Worm (Caenorhabditis elegans) whole organism, young adult: ENCODE results near the gene clp-7.

Source experiments
- F49E8.2 ChIP-seq: sonication (generic microtip); optimal IDR thresholded peaks from 3 replicates; lab custom pipeline; 2017; ENCODE audit warnings: missing genetic modification characterization, mild to moderate bottlenecking, missing compliant biosample characterization, antibody characterized with exemption, moderate library complexity; ENCODE audit not compliant: insufficient read depth
- F57A8.1 ChIP-seq: fragments of 200-800 bp; sonication (Bioruptor generic); optimal IDR thresholded peaks from 2 replicates; lab custom pipeline; 2018; ENCODE audit warnings: mild to moderate bottlenecking, missing genetic modification characterization, moderate library complexity, missing compliant biosample characterization
- T07F8.4 ChIP-seq: sonication (generic microtip); optimal IDR thresholded peaks from 2 replicates; lab custom pipeline; 2016; ENCODE audit warnings: mild to moderate bottlenecking, missing genetic modification characterization, moderate library complexity, missing compliant biosample characterization
- aptf-2 ChIP-seq: fragments of 200-800 bp; sonication (Bioruptor generic); conservative IDR thresholded peaks from 2 replicates; pipeline ENCODE4 v1.3.6; 2022; ENCODE audit warnings: missing genetic modification reagents, missing genetic modification characterization, missing compliant biosample characterization
- atf-7 ChIP-seq: sonication (generic microtip); optimal IDR thresholded peaks from 2 replicates; lab custom pipeline; 2017; ENCODE audit warnings: mild to moderate bottlenecking, missing genetic modification characterization, missing compliant biosample characterization
- chd-7 ChIP-seq: sonication (generic microtip); optimal IDR thresholded peaks from 2 replicates; lab custom pipeline; 2016; ENCODE audit warnings: mild to moderate bottlenecking, missing genetic modification characterization, moderate library complexity, missing compliant biosample characterization
- ekl-4 ChIP-seq: fragments of 200-800 bp; sonication (Bioruptor generic); IDR thresholded peaks from 2 replicates; pipeline ENCODE4 v1.3.6; 2022; ENCODE audit warnings: missing genetic modification reagents, missing genetic modification characterization, missing compliant biosample characterization
- hmg-1.2 ChIP-seq: fragments of 200-800 bp; sonication (Bioruptor generic); IDR thresholded peaks from 2 replicates; pipeline ENCODE4 v1.3.6; 2022; ENCODE audit warnings: missing genetic modification reagents, missing genetic modification characterization, missing compliant biosample characterization
- lin-40 ChIP-seq: sonication (generic microtip); optimal IDR thresholded peaks from 2 replicates; lab custom pipeline; 2016; ENCODE audit warnings: missing genetic modification characterization, mild to moderate bottlenecking, missing compliant biosample characterization, missing genotype, missing genetic modification reagents
- nhr-179 ChIP-seq: sonication (generic microtip); optimal IDR thresholded peaks from 2 replicates; lab custom pipeline; 2016; ENCODE audit warnings: mild to moderate bottlenecking, missing genetic modification characterization, missing compliant biosample characterization
- zim-3 ChIP-seq: sonication (generic microtip); optimal IDR thresholded peaks from 2 replicates; lab custom pipeline; 2017; ENCODE audit warnings: mild to moderate bottlenecking, missing genetic modification characterization, moderate library complexity, missing compliant biosample characterization

DNA sequence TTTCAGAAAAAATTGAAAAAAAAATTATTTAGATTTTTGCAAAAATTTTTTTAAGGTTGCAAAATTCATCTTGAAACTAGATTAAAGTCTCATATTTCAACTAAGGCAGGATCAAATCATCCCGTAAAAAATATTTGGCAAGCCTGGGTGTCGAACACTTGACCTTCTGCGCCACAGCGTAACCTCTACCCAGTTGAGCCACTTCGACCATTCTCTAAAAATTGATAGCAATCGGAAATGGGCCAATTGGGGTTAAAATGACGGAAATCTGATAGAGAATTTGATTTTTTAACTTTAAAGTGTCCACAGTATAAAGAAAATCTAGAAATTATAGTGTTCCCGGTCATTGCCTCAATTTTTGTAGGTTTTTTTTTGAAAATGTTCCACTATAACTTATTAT, 55.7 kb downstream of the clp-7 start:
- TF ChIP-seq hmg-1.2 (GFP tag; lab: Robert Waterston, UW) (no peak), T07F8.4 (tag; lab: Kevin White, UChicago) (no peak), lin-40 (tag; lab: Kevin White, UChicago) (no peak), ekl-4 (GFP tag; lab: Robert Waterston, UW) (no peak), atf-7 (tag; lab: Kevin White, UChicago) (no peak), zim-3 (no peak), chd-7 (tag; lab: Kevin White, UChicago) (no peak), aptf-2 (no peak), F57A8.1 (no peak), F49E8.2 (no peak), nhr-179 (no peak)
